Fruit fly (Drosophila melanogaster) ovary, adult (tissue): ENCODE data around the gene okr.

ENCODE experiments used
- CG17801 ChIP-seq: fragments of 200-800 bp; optimal IDR thresholded peaks from 2 replicates; lab custom pipeline; 2019; ENCODE audit warnings: missing biosample characterization, mild to moderate bottlenecking, missing genetic modification characterization, moderate library complexity; ENCODE audit not compliant: partially characterized antibody

okr gene

dm6 chr2L:2992664-2993174, at the start of gene okr, which contains the start of gene CG3558:
TSS of gene okr (minus strand) at chr2L:2992759.
TSS of gene CG3558 (plus strand) at chr2L:2992870.
- no peak for TF ChIP-seq CG17801 (GFP tag; lab: Kevin White, UChicago)

DNA sequence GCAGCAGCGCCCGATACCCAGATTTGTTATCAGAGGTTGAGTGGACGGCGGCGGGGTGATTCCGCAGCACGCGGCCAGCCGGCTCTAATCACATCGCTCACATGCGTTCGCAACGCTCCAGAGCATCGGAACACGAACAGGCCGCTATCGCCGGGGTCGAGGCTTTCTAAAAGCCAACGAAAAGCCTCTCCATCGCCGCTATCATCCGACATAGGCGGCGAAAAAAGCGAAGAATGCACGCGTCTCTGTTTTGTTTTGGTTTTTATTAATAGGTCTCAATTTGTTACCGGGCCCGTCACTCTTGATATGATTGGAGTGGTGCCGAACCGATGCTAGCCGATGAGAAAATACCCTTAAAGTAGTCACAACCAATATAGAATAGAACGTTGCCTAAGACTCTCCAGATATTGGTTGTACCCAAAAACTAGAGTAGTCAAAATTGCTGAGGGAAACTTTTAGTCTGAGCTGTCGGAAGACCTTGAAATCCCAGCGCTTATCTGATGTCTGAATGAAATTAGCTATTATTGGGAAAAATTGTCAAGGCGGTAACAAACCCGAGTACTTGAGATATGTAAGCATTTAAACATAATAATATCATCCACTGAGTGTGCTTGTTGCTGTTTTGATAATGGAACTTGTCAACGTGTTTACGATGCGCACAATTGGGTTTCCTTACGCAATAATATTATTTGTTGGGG, 49.5 kb upstream of the okr start, which contains the start of gene CG17261:
TSS of gene CG17261 (plus strand) at position 634 of the 698 bp plus-strand sequence.
- peak; percentile 17 for TF ChIP-seq CG17801 (GFP tag; lab: Kevin White, UChicago)

DNA sequence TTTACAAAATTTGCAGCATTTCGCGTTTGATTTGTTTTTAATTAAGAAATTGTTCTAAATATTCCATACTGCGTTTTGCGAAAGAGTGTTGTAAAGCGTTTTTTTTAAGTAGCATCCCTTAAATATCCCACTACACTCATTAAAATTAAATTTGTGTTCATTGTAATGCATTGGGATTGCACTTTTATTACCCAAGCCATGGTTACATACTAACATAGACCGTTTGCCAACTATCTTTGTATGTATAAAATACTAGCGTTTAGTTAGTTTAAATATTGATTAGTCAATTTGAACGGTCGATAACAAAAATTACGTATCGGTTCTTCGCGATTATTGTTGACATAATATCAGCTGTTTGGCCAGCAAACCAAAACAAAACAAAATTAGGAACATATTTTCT, 47.2 kb upstream of the okr start, which contains the start of the genes cnir and CG17221:
TSS of gene cnir (minus strand) at position 39 of the 400 bp plus-strand sequence.
TSS of gene CG17221 (plus strand) at position 203 of the 400 bp plus-strand sequence.
- peak; percentile 71 for TF ChIP-seq CG17801 (GFP tag; lab: Kevin White, UChicago)

- TF ChIP-seq CG17801 (GFP tag; lab: Kevin White, UChicago): peak; percentile 92
These were observed 44.6 kb upstream of the okr start, which contains the start of the genes CG17260 and SerRS for dm6 chr2L:3037153-3037579. TSS of gene CG17260 (plus strand) at chr2L:3037230. TSS of gene SerRS (minus strand) at chr2L:3037403.

dm6 chr2L:3034969-3035368, 42.4 kb upstream of the okr start, which contains the start of gene CG17258:
TSS of gene CG17258 (minus strand) at chr2L:3035348.
- TF ChIP-seq CG17801 (GFP tag; lab: Kevin White, UChicago): no peak

DNA sequence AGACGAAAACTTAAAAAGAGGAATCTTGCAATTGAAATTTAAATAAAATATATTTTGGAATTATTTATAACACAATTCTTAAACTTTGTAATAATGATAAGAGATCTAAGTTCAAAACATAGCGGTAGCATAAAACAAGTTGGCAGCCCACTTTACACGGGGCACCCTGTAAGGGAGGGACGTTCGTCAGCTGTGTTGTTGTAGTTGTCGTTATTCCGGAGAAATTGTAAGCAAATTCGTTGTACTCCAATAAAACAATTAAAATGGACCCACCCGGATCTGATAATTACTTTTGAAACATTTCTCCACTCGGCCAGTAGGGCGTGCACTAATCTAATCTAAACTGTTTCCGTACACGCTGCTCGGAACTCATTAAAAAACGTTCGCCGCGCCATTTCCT, 37.8 kb upstream of the okr start, which contains the start of gene GABPI:
TSS of gene GABPI (plus strand) at position 190 of the 400 bp plus-strand sequence.
- TF ChIP-seq CG17801 (GFP tag; lab: Kevin White, UChicago): peak; percentile 3

DNA sequence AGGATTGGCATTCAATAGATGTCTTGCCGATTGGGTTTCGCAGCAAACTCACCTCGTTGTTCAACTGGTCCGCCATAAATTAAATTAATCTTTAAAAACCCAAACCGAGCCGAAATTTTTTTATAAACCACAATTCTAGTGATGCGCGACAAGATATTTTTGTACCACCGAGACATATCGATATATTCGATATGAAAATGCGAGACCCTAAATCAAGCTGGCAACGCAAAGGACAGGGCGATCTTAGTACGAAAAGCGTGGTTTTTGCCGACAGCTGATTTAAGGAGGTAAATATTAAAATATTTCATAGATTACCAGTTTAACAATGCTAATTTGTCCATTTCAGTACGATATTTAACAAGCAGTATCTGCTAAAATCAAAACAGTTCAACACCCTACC, 36.5 kb upstream of the okr start, which contains the start of the genes Sf3b2 and CG17219:
TSS of gene Sf3b2 (minus strand) at position 157 of the 400 bp plus-strand sequence.
TSS of gene CG17219 (plus strand) at position 242 of the 400 bp plus-strand sequence.
- TF ChIP-seq CG17801 (GFP tag; lab: Kevin White, UChicago): peak; percentile 15

- peak; percentile 38 for TF ChIP-seq CG17801 (GFP tag; lab: Kevin White, UChicago)
These were observed 30.4 kb upstream of the okr start, which contains the start of the genes alpha4GT1 and Prp40 for dm6 chr2L:3022986-3023385. TSS of gene alpha4GT1 (minus strand) at chr2L:3023141. TSS of gene Prp40 (plus strand) at chr2L:3023226.

- peak; percentile 23 for TF ChIP-seq CG17801 (GFP tag; lab: Kevin White, UChicago)
These were observed 25.7 kb upstream of the okr start, which contains the start of the genes CG17224 and CG17264 for dm6 chr2L:3018212-3018611. TSS of gene CG17224 (minus strand) at chr2L:3018308. TSS of gene CG17264 (plus strand) at chr2L:3018508.

DNA sequence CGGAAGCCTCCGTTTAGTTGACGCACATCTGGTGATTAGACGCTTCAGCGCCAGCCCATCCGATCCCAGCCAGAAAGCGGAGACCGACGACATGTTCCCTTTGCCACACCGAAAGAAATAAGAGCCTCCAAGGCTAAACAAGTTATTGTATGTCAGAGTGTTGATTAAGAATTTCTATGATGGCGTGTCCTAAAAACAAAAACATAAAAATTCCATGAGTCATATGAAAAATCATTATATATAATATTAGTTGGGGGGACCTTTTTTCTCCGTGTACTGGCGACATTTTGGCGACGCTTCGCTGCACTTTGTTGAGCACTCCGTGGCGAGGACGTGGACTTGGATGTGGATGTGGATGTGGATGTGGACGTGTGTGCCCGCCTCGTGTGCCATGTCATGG, 20.2 kb upstream of the okr start:
- no peak for TF ChIP-seq CG17801 (GFP tag; lab: Kevin White, UChicago)

- no peak for TF ChIP-seq CG17801 (GFP tag; lab: Kevin White, UChicago)
These were observed 18.9 kb upstream of the okr start for dm6 chr2L:3011484-3011883.

dm6 chr2L:3009438-3009837, 16.9 kb upstream of the okr start:
- TF ChIP-seq CG17801 (GFP tag; lab: Kevin White, UChicago): no peak

- TF ChIP-seq CG17801 (GFP tag; lab: Kevin White, UChicago): no peak
These were observed 14.4 kb upstream of the okr start for dm6 chr2L:3006925-3007426.

DNA sequence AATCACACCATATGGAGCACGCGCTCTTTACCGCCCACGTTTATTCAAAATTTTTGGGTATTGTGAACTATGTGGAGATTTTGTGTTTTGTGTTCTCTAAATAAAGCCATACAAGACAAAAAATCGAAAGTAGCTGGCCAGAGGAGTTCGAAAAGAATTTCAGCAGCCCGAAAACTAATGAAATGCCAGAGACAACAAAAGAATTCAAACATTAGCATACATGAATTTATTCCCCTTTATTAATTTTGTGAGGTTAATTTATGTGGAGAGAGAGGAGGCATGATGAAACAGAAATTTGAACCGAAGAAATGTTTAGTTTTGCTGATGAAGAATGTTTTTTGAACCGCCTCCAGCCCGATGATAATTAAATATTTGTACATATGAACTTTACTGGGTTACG, 13.6 kb upstream of the okr start:
- TF ChIP-seq CG17801 (GFP tag; lab: Kevin White, UChicago): no peak

- no peak for TF ChIP-seq CG17801 (GFP tag; lab: Kevin White, UChicago)
These were observed 12.9 kb upstream of the okr start for dm6 chr2L:3005483-3005882.
